Fruit fly (Drosophila melanogaster) whole organism, embryonic: Measurements from ENCODE around the gene CG12420.
A peak's percentile ranks its signal among the peaks of the same experiment; 100 is the strongest.

Experiments
- Adf1 ChIP-seq: fragments of 200-800 bp; sonication (Bioruptor generic); IDR thresholded peaks from 2 replicates; pipeline ENCODE4 v1.3.6; 2022; ENCODE audit warnings: missing biosample characterization, missing genetic modification characterization
- CG10147 ChIP-seq: fragments of 200-800 bp; sonication (Bioruptor generic); optimal IDR thresholded peaks from 2 replicates; lab custom pipeline; 2019; ENCODE audit warnings: missing biosample characterization, mild to moderate bottlenecking, missing genetic modification characterization, moderate library complexity
- CG10321 ChIP-seq: fragments of 200-800 bp; sonication (Bioruptor generic); IDR thresholded peaks from 2 replicates; pipeline ENCODE4 v1.3.6; 2022; ENCODE audit warnings: missing biosample characterization, missing genetic modification characterization
- CG10366 ChIP-seq: fragments of 200-800 bp; sonication (Bioruptor generic); IDR thresholded peaks from 2 replicates; pipeline ENCODE4 v1.3.6; 2022; ENCODE audit warnings: missing biosample characterization, missing genetic modification characterization
- CG10959 ChIP-seq: fragments of 200-800 bp; sonication (Bioruptor generic); IDR thresholded peaks from 2 replicates; pipeline ENCODE4 v1.3.6; 2022; ENCODE audit warnings: missing biosample characterization, missing genetic modification characterization
- CG10979 ChIP-seq: fragments of 200-800 bp; sonication (Bioruptor generic); optimal IDR thresholded peaks from 2 replicates; lab custom pipeline; 2018; ENCODE audit warnings: missing biosample characterization, mild to moderate bottlenecking, missing genetic modification characterization, moderate library complexity
- CG11560 ChIP-seq: fragments of 200-800 bp; sonication (Bioruptor generic); IDR thresholded peaks from 3 replicates; pipeline ENCODE4 v1.3.6; 2022; ENCODE audit warnings: missing biosample characterization, missing genetic modification characterization
- CG12942 ChIP-seq: fragments of 200-800 bp; sonication (Bioruptor generic); optimal IDR thresholded peaks from 3 replicates; lab custom pipeline; 2016; ENCODE audit warnings: missing biosample characterization, missing genetic modification characterization
- CG13894 ChIP-seq: fragments of 200-800 bp; sonication (Bioruptor generic); optimal IDR thresholded peaks from 3 replicates; lab custom pipeline; 2018; ENCODE audit warnings: missing biosample characterization, mild to moderate bottlenecking, missing genetic modification characterization, moderate library complexity
- CG15601 ChIP-seq: fragments of 200-800 bp; sonication (Bioruptor generic); optimal IDR thresholded peaks from 3 replicates; lab custom pipeline; 2019; ENCODE audit warnings: missing biosample characterization, mild to moderate bottlenecking, missing genetic modification characterization, moderate library complexity
- CG1603 ChIP-seq: fragments of 200-800 bp; sonication (Bioruptor generic); optimal IDR thresholded peaks from 2 replicates; lab custom pipeline; 2019; ENCODE audit warnings: missing biosample characterization, mild to moderate bottlenecking, missing genetic modification characterization, moderate library complexity
- CG1647 ChIP-seq: fragments of 200-800 bp; sonication (Bioruptor generic); optimal IDR thresholded peaks from 3 replicates; lab custom pipeline; 2016; ENCODE audit warnings: missing biosample characterization, missing genetic modification characterization
- CG2129 ChIP-seq: fragments of 200-800 bp; sonication (Bioruptor generic); IDR thresholded peaks from 2 replicates; pipeline ENCODE4 v1.3.6; 2022; ENCODE audit warnings: missing biosample characterization, missing genetic modification characterization; ENCODE audit not compliant: partially characterized antibody
- CG2199 ChIP-seq: fragments of 200-800 bp; sonication (Bioruptor generic); IDR thresholded peaks from 3 replicates; pipeline ENCODE4 v1.3.6; 2022; ENCODE audit warnings: missing biosample characterization, missing genetic modification characterization
- CG32532 ChIP-seq: fragments of 200-800 bp; sonication (Bioruptor generic); IDR thresholded peaks from 2 replicates; pipeline ENCODE4 v1.3.6; 2022; ENCODE audit warnings: missing biosample characterization, missing genetic modification characterization
- CG34376 ChIP-seq: fragments of 200-800 bp; sonication (Bioruptor generic); optimal IDR thresholded peaks from 2 replicates; lab custom pipeline; 2018; ENCODE audit warnings: missing biosample characterization, mild to moderate bottlenecking, missing genetic modification characterization
- CG8765 ChIP-seq: fragments of 200-800 bp; sonication (Bioruptor generic); IDR thresholded peaks from 2 replicates; pipeline ENCODE4 v1.3.6; 2022; ENCODE audit warnings: missing biosample characterization, missing genetic modification characterization
- CkIIα-i1 ChIP-seq: fragments of 200-800 bp; sonication (Bioruptor generic); IDR thresholded peaks from 2 replicates; pipeline ENCODE4 v1.3.6; 2022; ENCODE audit warnings: missing biosample characterization, missing genetic modification characterization
- Dbx ChIP-seq: fragments of 200-800 bp; sonication (Bioruptor generic); IDR thresholded peaks from 3 replicates; pipeline ENCODE4 v1.3.6; 2022; ENCODE audit warnings: missing biosample characterization, missing genetic modification characterization
- Hr39 ChIP-seq: fragments of >200 bp; optimal IDR thresholded peaks from 2 replicates; lab custom pipeline; 2017
- Mad ChIP-seq: fragments of 200-800 bp; sonication (Bioruptor generic); optimal IDR thresholded peaks from 2 replicates; lab custom pipeline; 2016; ENCODE audit warnings: missing biosample characterization, missing genetic modification characterization
- Max ChIP-seq: fragments of 200-800 bp; sonication (Bioruptor generic); optimal IDR thresholded peaks from 2 replicates; lab custom pipeline; 2016; ENCODE audit warnings: missing biosample characterization, mild to moderate bottlenecking, missing genetic modification characterization
- NK7.1 ChIP-seq: fragments of 200-800 bp; sonication (Bioruptor generic); optimal IDR thresholded peaks from 3 replicates; lab custom pipeline; 2016; ENCODE audit warnings: missing biosample characterization, missing genetic modification characterization
- Optix ChIP-seq: fragments of 200-800 bp; sonication (Bioruptor generic); IDR thresholded peaks from 3 replicates; pipeline ENCODE4 v1.3.6; 2022; ENCODE audit warnings: missing biosample characterization, missing genetic modification characterization
- Pdp1 ChIP-seq, 2 experiments: fragments of 200-800 bp; sonication (Bioruptor generic); optimal IDR thresholded peaks; 3 replicates each; lab custom pipeline; 2016; ENCODE audit warnings: missing biosample characterization in 2 of 2, missing genetic modification characterization in 2 of 2, mild to moderate bottlenecking in 1 of 2, moderate library complexity in 1 of 2
- Ravus ChIP-seq: fragments of 200-800 bp; sonication (Bioruptor generic); IDR thresholded peaks from 2 replicates; pipeline ENCODE4 v1.3.6; 2022; ENCODE audit warnings: missing biosample characterization, missing genetic modification characterization
- Rx ChIP-seq: fragments of 200-800 bp; sonication (Bioruptor generic); IDR thresholded peaks from 2 replicates; pipeline ENCODE4 v1.3.6; 2022; ENCODE audit warnings: missing biosample characterization, missing genetic modification characterization
- Six4 ChIP-seq: fragments of 200-800 bp; sonication (Bioruptor generic); optimal IDR thresholded peaks from 2 replicates; lab custom pipeline; 2016; ENCODE audit warnings: missing biosample characterization, missing genetic modification characterization
- Tbp ChIP-seq: fragments of >200 bp; optimal IDR thresholded peaks from 2 replicates; lab custom pipeline; 2018; ENCODE audit warnings: missing biosample characterization, missing genetic modification characterization
- Xrp1 ChIP-seq: fragments of 200-800 bp; sonication (Bioruptor generic); IDR thresholded peaks from 2 replicates; pipeline ENCODE4 v1.3.6; 2022; ENCODE audit warnings: missing biosample characterization, missing genetic modification characterization
- ato ChIP-seq: fragments of 200-800 bp; sonication (Bioruptor generic); IDR thresholded peaks from 2 replicates; pipeline ENCODE4 v1.3.6; 2022; ENCODE audit warnings: missing biosample characterization, missing genetic modification characterization; ENCODE audit not compliant: partially characterized antibody
- az2 ChIP-seq: fragments of 200-800 bp; sonication (Bioruptor generic); optimal IDR thresholded peaks from 3 replicates; lab custom pipeline; 2016; ENCODE audit warnings: missing biosample characterization, missing genetic modification characterization
- cas ChIP-seq: fragments of 200-800 bp; sonication (Bioruptor generic); IDR thresholded peaks from 2 replicates; pipeline ENCODE4 v1.3.6; 2022; ENCODE audit warnings: missing biosample characterization, missing genetic modification characterization
- cato ChIP-seq: fragments of 200-800 bp; sonication (Bioruptor generic); optimal IDR thresholded peaks from 2 replicates; lab custom pipeline; 2016; ENCODE audit warnings: missing biosample characterization, missing genetic modification characterization, borderline replicate concordance
- dati ChIP-seq: fragments of 200-800 bp; sonication (Bioruptor generic); IDR thresholded peaks from 2 replicates; pipeline ENCODE4 v1.3.6; 2022; ENCODE audit warnings: missing biosample characterization, missing genetic modification characterization
- dysf ChIP-seq: fragments of 200-800 bp; sonication (Bioruptor generic); IDR thresholded peaks from 3 replicates; pipeline ENCODE4 v1.3.6; 2022; ENCODE audit warnings: missing biosample characterization, missing genetic modification characterization
- gsb ChIP-seq: fragments of 200-800 bp; sonication (Bioruptor generic); IDR thresholded peaks from 2 replicates; pipeline ENCODE4 v1.3.6; 2022; ENCODE audit warnings: missing biosample characterization, missing genetic modification characterization
- ind ChIP-seq: fragments of 200-800 bp; sonication (Bioruptor generic); optimal IDR thresholded peaks from 3 replicates; lab custom pipeline; 2016; ENCODE audit warnings: missing biosample characterization, missing genetic modification characterization
- jing ChIP-seq: fragments of 200-800 bp; sonication (Bioruptor generic); optimal IDR thresholded peaks from 2 replicates; lab custom pipeline; 2018; ENCODE audit warnings: missing biosample characterization, mild to moderate bottlenecking, missing genetic modification characterization
- lilli ChIP-seq: fragments of 200-800 bp; sonication (Bioruptor generic); optimal IDR thresholded peaks from 3 replicates; lab custom pipeline; 2016; ENCODE audit warnings: missing biosample characterization, missing genetic modification characterization
- lola ChIP-seq, 3 experiments: fragments of >200 bp in 2 of 3; fragments of 200-800 bp in 1 of 3; sonication (Bioruptor generic) in 1 of 3; optimal IDR thresholded peaks; 2 replicates each; lab custom pipeline; 2017 to 2019; ENCODE audit warnings: missing biosample characterization in 3 of 3, missing genetic modification characterization in 3 of 3, mild to moderate bottlenecking in 1 of 3, moderate library complexity in 1 of 3
- mld ChIP-seq: fragments of 200-800 bp; sonication (Bioruptor generic); IDR thresholded peaks from 3 replicates; pipeline ENCODE4 v1.3.6; 2022; ENCODE audit warnings: missing biosample characterization, missing genetic modification characterization; ENCODE audit not compliant: partially characterized antibody
- nau ChIP-seq: fragments of 200-800 bp; sonication (Bioruptor generic); optimal IDR thresholded peaks from 3 replicates; lab custom pipeline; 2017; ENCODE audit warnings: missing biosample characterization, mild to moderate bottlenecking, missing genetic modification characterization, missing genetic modification reagents
- org-1 ChIP-seq: fragments of 200-800 bp; sonication (Bioruptor generic); optimal IDR thresholded peaks from 2 replicates; lab custom pipeline; 2017; ENCODE audit warnings: missing biosample characterization, missing genetic modification characterization
- pnt ChIP-seq: fragments of 200-800 bp; sonication (Bioruptor generic); optimal IDR thresholded peaks from 3 replicates; lab custom pipeline; 2016; ENCODE audit warnings: missing biosample characterization, missing genetic modification characterization
- pum ChIP-seq: fragments of 200-800 bp; sonication (Bioruptor generic); optimal IDR thresholded peaks from 2 replicates; lab custom pipeline; 2016; ENCODE audit warnings: missing biosample characterization, missing genetic modification characterization
- ranshi ChIP-seq: fragments of 200-800 bp; sonication (Bioruptor generic); IDR thresholded peaks from 2 replicates; pipeline ENCODE4 v1.3.6; 2022; ENCODE audit warnings: missing biosample characterization, missing genetic modification characterization
- salm ChIP-seq: fragments of 200-800 bp; sonication (Bioruptor generic); optimal IDR thresholded peaks from 2 replicates; lab custom pipeline; 2018; ENCODE audit warnings: missing biosample characterization, mild to moderate bottlenecking, missing genetic modification characterization
- sd ChIP-seq: fragments of 200-800 bp; sonication (Bioruptor generic); optimal IDR thresholded peaks from 3 replicates; lab custom pipeline; 2018; ENCODE audit warnings: missing biosample characterization, mild to moderate bottlenecking, missing genetic modification characterization, moderate library complexity
- slbo ChIP-seq: fragments of 200-800 bp; sonication (Bioruptor generic); IDR thresholded peaks from 2 replicates; pipeline ENCODE4 v1.3.6; 2022; ENCODE audit warnings: missing biosample characterization, missing genetic modification characterization
- toy ChIP-seq: fragments of 200-800 bp; sonication (Bioruptor generic); IDR thresholded peaks from 2 replicates; pipeline ENCODE4 v1.3.6; 2022; ENCODE audit warnings: missing biosample characterization, missing genetic modification characterization
- ttk ChIP-seq: fragments of 200-800 bp; sonication (Bioruptor generic); IDR thresholded peaks from 2 replicates; pipeline ENCODE4 v2.1.2; 2022; ENCODE audit warnings: missing biosample characterization, missing genetic modification characterization
- zfh2 ChIP-seq: fragments of 200-800 bp; sonication (Bioruptor generic); optimal IDR thresholded peaks from 2 replicates; lab custom pipeline; 2016; ENCODE audit warnings: missing biosample characterization, missing genetic modification characterization

CG12420 gene

DNA sequence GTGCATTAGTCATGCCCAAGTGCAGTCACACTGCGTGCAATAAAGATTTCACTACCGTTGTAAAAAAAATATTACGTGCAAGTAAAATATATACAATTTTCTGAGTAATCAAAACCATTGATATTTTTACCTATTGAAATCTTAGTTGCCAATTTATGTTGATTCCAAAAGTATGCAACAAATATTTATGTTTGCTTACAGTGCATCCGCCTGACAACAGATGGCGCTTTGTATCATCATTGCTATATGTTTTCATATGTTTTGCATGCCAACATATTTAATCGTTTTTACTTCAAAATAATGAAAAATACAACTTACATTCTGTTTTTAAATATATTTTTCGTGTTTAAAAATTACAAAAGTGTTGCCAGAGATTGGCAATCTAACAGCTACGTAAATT lies 18.9 kb upstream of the CG12420 start (continued):
- TF ChIP-seq Ravus = no peak
- TF ChIP-seq Max (GFP tag; lab: Kevin White, UChicago) = no peak
- no peak for TF ChIP-seq lilli
- TF ChIP-seq Six4 (GFP tag; lab: Kevin White, UChicago) = no peak
- TF ChIP-seq ind (GFP tag; lab: Kevin White, UChicago) = no peak
- TF ChIP-seq CG10366 (GFP tag; lab: Robert Waterston, UW) = no peak
- TF ChIP-seq az2 (GFP tag; lab: Kevin White, UChicago) = peak; percentile 9
- no peak for TF ChIP-seq CG12942
- no peak for TF ChIP-seq jing
- peak; percentile 86 for TF ChIP-seq CG2199
- peak; percentile 99 for TF ChIP-seq CG15601 (tag; lab: Kevin White, UChicago)
- TF ChIP-seq CkIIα-i1 (GFP tag; lab: Robert Waterston, UW) = no peak
- peak; percentile 14; the same call in 1 of the 2 replicates for TF ChIP-seq CG10959 (GFP tag; lab: Robert Waterston, UW)
- no peak for TF ChIP-seq slbo (GFP tag; lab: Robert Waterston, UW)
- no peak for TF ChIP-seq cas
- TF ChIP-seq Pdp1 (GFP tag; optimal IDR thresholded peaks at IDR 0.05; lab: Kevin White, UChicago) = peak in 1 of 2 experiments; percentile 34
- TF ChIP-seq CG34376 (GFP tag; lab: Kevin White, UChicago) = no peak
- no peak for TF ChIP-seq Rx (GFP tag; lab: Robert Waterston, UW)
- no peak for TF ChIP-seq Mad
- no peak for TF ChIP-seq nau (GFP tag; lab: Kevin White, UChicago)
- no peak for TF ChIP-seq sd (tag; lab: Kevin White, UChicago)
- TF ChIP-seq dati (GFP tag; lab: Robert Waterston, UW) = no peak
- peak; percentile 28; the same call in 1 of the 3 replicates for TF ChIP-seq dysf (GFP tag; lab: Robert Waterston, UW)
- TF ChIP-seq CG1647 (GFP tag; lab: Kevin White, UChicago) = no peak
- no peak for TF ChIP-seq toy (GFP tag; lab: Robert Waterston, UW)
- no peak for TF ChIP-seq ranshi
- TF ChIP-seq CG10979 (tag; lab: Kevin White, UChicago) = peak; percentile 99
- peak; percentile 53 for TF ChIP-seq CG1603
- TF ChIP-seq Dbx = no peak; the same call in 2 of the 3 replicates
- TF ChIP-seq zfh2 = no peak
- TF ChIP-seq Optix (GFP tag; lab: Robert Waterston, UW) = no peak
- TF ChIP-seq Xrp1 (GFP tag; lab: Robert Waterston, UW) = peak; percentile 46; the same call in 1 of the 2 replicates
- TF ChIP-seq Tbp (GFP tag; lab: Kevin White, UChicago) = no peak
- no peak for TF ChIP-seq Hr39 (lab: Kevin White, UChicago)
- TF ChIP-seq CG11560 = no peak
- no peak for TF ChIP-seq NK7.1 (GFP tag; lab: Kevin White, UChicago)
- no peak for TF ChIP-seq mld (GFP tag; lab: Robert Waterston, UW)
- peak; percentile 63; the same call in 1 of the 2 replicates for TF ChIP-seq CG32532 (GFP tag; lab: Robert Waterston, UW)
- no peak for TF ChIP-seq Adf1 (GFP tag; lab: Robert Waterston, UW)
- TF ChIP-seq CG10147 (GFP tag; lab: Kevin White, UChicago) = no peak
- TF ChIP-seq ato (GFP tag; lab: Robert Waterston, UW) = no peak
- TF ChIP-seq pnt (GFP tag; lab: Kevin White, UChicago) = no peak
- TF ChIP-seq CG8765 (GFP tag; lab: Robert Waterston, UW) = no peak
- no peak for TF ChIP-seq org-1 (GFP tag; lab: Kevin White, UChicago)
- TF ChIP-seq CG13894 = no peak
- TF ChIP-seq gsb (GFP tag; lab: Robert Waterston, UW) = no peak
- no peak for TF ChIP-seq pum
- no peak for TF ChIP-seq ttk (GFP tag; lab: Robert Waterston, UW)
- no peak for TF ChIP-seq lola (GFP tag; optimal IDR thresholded peaks at IDR 0.05; lab: Kevin White, UChicago)
- no peak for TF ChIP-seq salm (tag; lab: Kevin White, UChicago)
- TF ChIP-seq CG10321 (GFP tag; lab: Robert Waterston, UW) = no peak
- TF ChIP-seq cato (GFP tag; lab: Kevin White, UChicago) = no peak
- TF ChIP-seq CG2129 = no peak
